Worm (Caenorhabditis elegans) whole organism, mixed stage, embryonic: ENCODE measurements around the gene F09C6.10.

Source experiments
- M03D4.4 ChIP-seq: sonication (generic microtip); optimal IDR thresholded peaks from 2 replicates; lab custom pipeline; 2017; ENCODE audit warnings: mild to moderate bottlenecking, missing genetic modification characterization, missing compliant biosample characterization
- blmp-1 ChIP-seq: fragments of 150-350 bp; optimal IDR thresholded peaks from 2 replicates; lab custom pipeline; 2014; ENCODE audit warnings: missing biosample characterization, missing genetic modification characterization
- ceh-39 ChIP-seq: fragments of 150-350 bp; optimal IDR thresholded peaks from 2 replicates; lab custom pipeline; 2014; ENCODE audit warnings: missing biosample characterization, missing genetic modification characterization
- ceh-43 ChIP-seq: fragments of 200-800 bp; sonication (Bioruptor generic); optimal IDR thresholded peaks from 2 replicates; lab custom pipeline; 2018; ENCODE audit warnings: mild to moderate bottlenecking, missing genetic modification characterization, moderate library complexity, missing compliant biosample characterization
- ceh-83 ChIP-seq: fragments of 200-800 bp; sonication (Bioruptor generic); optimal IDR thresholded peaks from 2 replicates; lab custom pipeline; 2018; ENCODE audit warnings: mild to moderate bottlenecking, missing genetic modification characterization, missing compliant biosample characterization
- ces-1 ChIP-seq: fragments of 150-350 bp; optimal IDR thresholded peaks from 2 replicates; lab custom pipeline; 2014; ENCODE audit warnings: missing biosample characterization, missing genetic modification reagents, missing genetic modification characterization
- drap-1 ChIP-seq: fragments of 200-800 bp; sonication (Bioruptor generic); optimal IDR thresholded peaks from 3 replicates; lab custom pipeline; 2018; ENCODE audit warnings: mild to moderate bottlenecking, missing genetic modification characterization, missing compliant biosample characterization
- flh-1 ChIP-seq: fragments of 200-800 bp; sonication (Bioruptor generic); optimal IDR thresholded peaks from 2 replicates; lab custom pipeline; 2018; ENCODE audit warnings: mild to moderate bottlenecking, missing genetic modification characterization, moderate library complexity, missing compliant biosample characterization
- ham-2 ChIP-seq: fragments of 200-800 bp; sonication (Bioruptor generic); optimal IDR thresholded peaks from 2 replicates; lab custom pipeline; 2018; ENCODE audit warnings: mild to moderate bottlenecking, missing genetic modification characterization, missing compliant biosample characterization
- hlh-1 ChIP-seq: fragments of 150-350 bp; optimal IDR thresholded peaks from 2 replicates; lab custom pipeline; 2014; ENCODE audit warnings: missing biosample characterization, missing genetic modification reagents, missing genetic modification characterization
- lin-13 ChIP-seq: fragments of 150-350 bp; optimal IDR thresholded peaks from 2 replicates; lab custom pipeline; 2014; ENCODE audit warnings: missing biosample characterization, missing genetic modification characterization
- lin-32 ChIP-seq: fragments of 200-800 bp; sonication (Bioruptor generic); optimal IDR thresholded peaks from 2 replicates; lab custom pipeline; 2018; ENCODE audit warnings: mild to moderate bottlenecking, missing genetic modification characterization, missing compliant biosample characterization
- lsy-2 ChIP-seq: fragments of 150-350 bp; optimal IDR thresholded peaks from 2 replicates; lab custom pipeline; 2014; ENCODE audit warnings: missing biosample characterization, missing genetic modification characterization
- mab-5 ChIP-seq: fragments of 150-350 bp; optimal IDR thresholded peaks from 2 replicates; lab custom pipeline; 2014; ENCODE audit warnings: missing biosample characterization, missing genetic modification characterization
- mep-1 ChIP-seq: fragments of 150-350 bp; optimal IDR thresholded peaks from 2 replicates; lab custom pipeline; 2017; ENCODE audit warnings: missing biosample characterization, missing genetic modification reagents, missing genetic modification characterization, inconsistent platforms
- mls-2 ChIP-seq: sonication (generic microtip); optimal IDR thresholded peaks from 2 replicates; lab custom pipeline; 2016; ENCODE audit warnings: mild to moderate bottlenecking, missing genetic modification characterization, moderate library complexity, missing compliant biosample characterization
- nhr-12 ChIP-seq: fragments of 150-350 bp; optimal IDR thresholded peaks from 2 replicates; lab custom pipeline; 2014; ENCODE audit warnings: missing biosample characterization, missing genetic modification characterization
- nhr-2 ChIP-seq: fragments of 150-350 bp; optimal IDR thresholded peaks from 2 replicates; lab custom pipeline; 2014; ENCODE audit warnings: missing biosample characterization, missing genetic modification characterization
- nhr-237 ChIP-seq: fragments of 150-350 bp; optimal IDR thresholded peaks from 2 replicates; lab custom pipeline; 2014; ENCODE audit warnings: missing biosample characterization, missing genetic modification characterization
- nhr-28 ChIP-seq: fragments of 150-350 bp; optimal IDR thresholded peaks from 2 replicates; lab custom pipeline; 2014; ENCODE audit warnings: missing biosample characterization, missing genetic modification characterization
- nhr-76 ChIP-seq: sonication (generic microtip); optimal IDR thresholded peaks from 2 replicates; lab custom pipeline; 2017; ENCODE audit warnings: missing biosample characterization, missing genetic modification characterization
- pha-4 ChIP-seq: fragments of 150-350 bp; optimal IDR thresholded peaks from 2 replicates; lab custom pipeline; 2018; ENCODE audit warnings: missing biosample characterization, missing genetic modification reagents, missing genetic modification characterization
- sem-2 ChIP-seq: fragments of 200-800 bp; sonication (Bioruptor generic); optimal IDR thresholded peaks from 2 replicates; lab custom pipeline; 2018; ENCODE audit warnings: mild to moderate bottlenecking, missing genetic modification characterization, missing compliant biosample characterization
- snpc-4 ChIP-seq: fragments of 150-350 bp; optimal IDR thresholded peaks from 2 replicates; lab custom pipeline; 2014; ENCODE audit warnings: missing biosample characterization, missing genetic modification characterization
- sptf-1 ChIP-seq: sonication (generic microtip); optimal IDR thresholded peaks from 2 replicates; lab custom pipeline; 2017; ENCODE audit warnings: mild to moderate bottlenecking, missing genetic modification characterization, moderate library complexity, missing compliant biosample characterization
- tbx-8 ChIP-seq: fragments of 200-800 bp; sonication (Bioruptor generic); optimal IDR thresholded peaks from 2 replicates; lab custom pipeline; 2018; ENCODE audit warnings: mild to moderate bottlenecking, missing genetic modification characterization, moderate library complexity, missing compliant biosample characterization
- unc-120 ChIP-seq: sonication (generic microtip); optimal IDR thresholded peaks from 2 replicates; lab custom pipeline; 2017; ENCODE audit warnings: missing genetic modification characterization, missing compliant biosample characterization; ENCODE audit not compliant: poor library complexity, severe bottlenecking
- unc-62 ChIP-seq: fragments of 150-350 bp; optimal IDR thresholded peaks from 2 replicates; lab custom pipeline; 2014; ENCODE audit warnings: missing biosample characterization, missing genetic modification reagents, missing genetic modification characterization
- zip-8 ChIP-seq: fragments of 150-350 bp; optimal IDR thresholded peaks from 2 replicates; lab custom pipeline; 2014; ENCODE audit warnings: missing biosample characterization, missing genetic modification characterization

Gene F09C6.10

ce11 chrV:16909871-16910270 lies 6.1 kb downstream of the F09C6.10 start, which contains the start of gene F09C6.16:
Gene F09C6.16, minus strand, starts transcription at chrV:16909971.
- TF ChIP-seq nhr-2: no peak
- no peak for TF ChIP-seq nhr-28 (tag; lab: Kevin White, UChicago)
- no peak for TF ChIP-seq ces-1 (GFP tag; lab: Kevin White, UChicago)
- TF ChIP-seq ham-2 (GFP tag; lab: Kevin White, UChicago): no peak
- TF ChIP-seq pha-4: no peak
- TF ChIP-seq mep-1 (tag; lab: Kevin White, UChicago): no peak
- TF ChIP-seq lin-13 (tag; lab: Kevin White, UChicago): no peak
- TF ChIP-seq hlh-1: no peak
- no peak for TF ChIP-seq unc-62 (GFP tag; lab: Kevin White, UChicago)

DNA sequence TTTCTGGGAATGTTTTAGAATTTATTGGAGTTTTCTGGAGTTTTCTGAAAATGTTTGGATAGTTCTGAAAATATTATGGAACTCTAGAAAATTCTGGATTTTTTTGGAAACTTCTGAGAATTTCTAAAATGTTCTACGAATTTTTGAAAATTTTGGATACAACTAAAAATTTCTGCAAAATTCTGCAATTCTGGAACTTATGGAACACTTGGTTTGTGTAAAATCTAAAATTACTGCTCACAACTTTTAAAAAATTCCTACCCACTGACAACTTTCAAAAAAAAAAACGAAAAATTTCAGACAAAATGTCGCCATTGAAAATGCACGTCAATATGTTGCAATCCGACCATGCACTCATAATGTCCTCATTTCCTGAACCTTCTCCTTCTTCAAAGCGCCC lies 11.4 kb downstream of the F09C6.10 start, which contains the start of gene nhr-262:
Gene nhr-262, plus strand, starts transcription at position 301 of the 400 bp plus-strand sequence.
- TF ChIP-seq lin-32 (GFP tag; lab: Kevin White, UChicago) (no peak), M03D4.4 (no peak), flh-1 (GFP tag; lab: Kevin White, UChicago) (no peak), tbx-8 (no peak), ham-2 (GFP tag; lab: Kevin White, UChicago) (no peak), ceh-39 (tag; lab: Kevin White, UChicago) (no peak), hlh-1 (no peak)

ce11 chrV:16902726-16903125 lies 13.3 kb downstream of the F09C6.10 start, which contains the start of gene srd-68:
Gene srd-68, minus strand, starts transcription at chrV:16902826.
- TF ChIP-seq lsy-2 (tag; lab: Kevin White, UChicago) (no peak), mep-1 (tag; lab: Kevin White, UChicago) (no peak), M03D4.4 (no peak), nhr-237 (no peak), ceh-83 (GFP tag; lab: Kevin White, UChicago) (no peak)

ce11 chrV:16899355-16899754 lies 16.6 kb downstream of the F09C6.10 start, which contains the start of gene fbxa-45:
Gene fbxa-45, minus strand, starts transcription at chrV:16899455.
- TF ChIP-seq blmp-1 (tag; lab: Kevin White, UChicago) (no peak), ces-1 (GFP tag; lab: Kevin White, UChicago) (no peak), mep-1 (tag; lab: Kevin White, UChicago) (no peak)

ce11 chrV:16893440-16893839 lies 22.5 kb downstream of the F09C6.10 start, which contains the start of gene F09C6.15:
Gene F09C6.15, plus strand, starts transcription at chrV:16893740.
- TF ChIP-seq nhr-76 (tag; lab: Kevin White, UChicago) (no peak), nhr-12 (tag; lab: Kevin White, UChicago) (no peak), sem-2 (GFP tag; lab: Kevin White, UChicago) (no peak), nhr-237 (no peak), mab-5 (tag; lab: Kevin White, UChicago) (no peak), nhr-28 (tag; lab: Kevin White, UChicago) (no peak), lsy-2 (tag; lab: Kevin White, UChicago) (no peak), drap-1 (GFP tag; lab: Kevin White, UChicago) (no peak), zip-8 (tag; lab: Kevin White, UChicago) (no peak), mls-2 (no peak), mep-1 (tag; lab: Kevin White, UChicago) (no peak)

- TF ChIP-seq nhr-28 (tag; lab: Kevin White, UChicago) (no peak), ceh-43 (GFP tag; lab: Kevin White, UChicago) (no peak), blmp-1 (tag; lab: Kevin White, UChicago) (no peak), M03D4.4 (no peak), lsy-2 (tag; lab: Kevin White, UChicago) (no peak), tbx-8 (no peak), hlh-1 (no peak), mep-1 (tag; lab: Kevin White, UChicago) (no peak), zip-8 (tag; lab: Kevin White, UChicago) (no peak)
Observed at ce11 chrV:16888788-16889325, 27.1 kb downstream of the F09C6.10 start, which contains the start of the genes ifas-2 and fbxa-44. Gene ifas-2, minus strand, starts transcription at chrV:16888888. Gene fbxa-44, plus strand, starts transcription at chrV:16889275.

DNA sequence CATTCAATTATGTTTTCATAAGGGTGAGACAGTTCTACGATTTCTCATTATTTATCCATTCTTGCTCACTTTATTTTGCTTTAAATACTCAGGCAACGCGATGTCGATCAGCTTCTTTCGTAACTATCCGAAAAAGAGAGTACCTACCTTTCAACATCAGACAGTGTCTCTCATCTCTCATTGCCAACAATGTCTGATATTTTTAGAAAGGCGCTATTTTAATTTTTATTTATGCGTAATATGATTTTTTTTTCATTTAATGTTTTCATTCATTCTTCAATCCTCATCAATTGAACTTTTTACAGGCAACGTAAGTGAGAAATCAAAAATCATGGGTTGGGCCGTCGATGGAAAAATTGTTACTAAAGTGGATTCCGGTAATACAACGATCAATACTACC lies 31.2 kb downstream of the F09C6.10 start, which contains the start of gene F09C6.13:
Gene F09C6.13, plus strand, starts transcription at position 301 of the 400 bp plus-strand sequence.
- TF ChIP-seq lin-13 (tag; lab: Kevin White, UChicago) (no peak), flh-1 (GFP tag; lab: Kevin White, UChicago) (no peak), pha-4 (no peak), snpc-4 (tag; lab: Kevin White, UChicago) (no peak), unc-120 (no peak), nhr-12 (tag; lab: Kevin White, UChicago) (no peak), M03D4.4 (no peak), drap-1 (GFP tag; lab: Kevin White, UChicago) (no peak), ceh-39 (tag; lab: Kevin White, UChicago) (no peak), nhr-237 (no peak), sptf-1 (tag; lab: Kevin White, UChicago) (no peak), blmp-1 (tag; lab: Kevin White, UChicago) (no peak), ces-1 (GFP tag; lab: Kevin White, UChicago) (no peak), sem-2 (GFP tag; lab: Kevin White, UChicago) (no peak), ceh-43 (GFP tag; lab: Kevin White, UChicago) (no peak), nhr-28 (tag; lab: Kevin White, UChicago) (no peak)
